Fruit fly (Drosophila melanogaster): Measurements from ENCODE around the gene png.

png gene

dm6 chrX:1321664-1322063, 35.7 kb downstream of the png start:
- no peak for TF ChIP-seq Atf3 (GFP tag; optimal IDR thresholded peaks at IDR 0.05)
- TF ChIP-seq MTF-1 (GFP tag; optimal IDR thresholded peaks at IDR 0.05; ENCODE audit: borderline replicate concordance) = no peak
- no peak for TF ChIP-seq fd3F (GFP tag; optimal IDR thresholded peaks at IDR 0.05)
- no peak for TF ChIP-seq CoRest (tag; optimal IDR thresholded peaks at IDR 0.05)
- peak; percentile 22 to 45 for TF ChIP-seq Trl (optimal IDR thresholded peaks at IDR 0.05)
- TF ChIP-seq Trl (GFP tag; optimal IDR thresholded peaks at IDR 0.05) = no peak
- TF ChIP-seq sisA (GFP tag; IDR thresholded peaks at IDR 0.05) = no peak
- TF ChIP-seq Bteb2 (GFP tag; optimal IDR thresholded peaks at IDR 0.05) = no peak
- no peak for TF ChIP-seq CG17612 (GFP tag; IDR thresholded peaks at IDR 0.05)
- TF ChIP-seq Rfx (GFP tag; IDR thresholded peaks at IDR 0.05) = no peak
- TF ChIP-seq bcd (GFP tag; optimal IDR thresholded peaks at IDR 0.05) = no peak
- no peak for TF ChIP-seq CG1529 (GFP tag; optimal IDR thresholded peaks at IDR 0.05)
- no peak for TF ChIP-seq Rx (GFP tag; IDR thresholded peaks at IDR 0.05)
- no peak for TF ChIP-seq CG4707 (GFP tag; optimal IDR thresholded peaks at IDR 0.05)
- no peak for TF ChIP-seq CG1647 (GFP tag; optimal IDR thresholded peaks at IDR 0.05)
- TF ChIP-seq CG17186 (GFP tag; optimal IDR thresholded peaks at IDR 0.05) = no peak
- TF ChIP-seq CG1832 (GFP tag; optimal IDR thresholded peaks at IDR 0.05) = peak; percentile 27
- TF ChIP-seq CG33213 (GFP tag; optimal IDR thresholded peaks at IDR 0.05) = no peak
- no peak for TF ChIP-seq ERR (GFP tag; optimal IDR thresholded peaks at IDR 0.05)
- no peak for TF ChIP-seq Ssrp (tag; optimal IDR thresholded peaks at IDR 0.05)
- 0 out of 2 replicates have a peak, but pooled peaks have one; percentile 19 for TF ChIP-seq MBD-R2 (GFP tag; IDR thresholded peaks at IDR 0.05)
- TF ChIP-seq Fer3 (tag; optimal IDR thresholded peaks at IDR 0.05) = no peak
- TF ChIP-seq onecut (GFP tag; IDR thresholded peaks at IDR 0.05) = peak; percentile 98
- TF ChIP-seq Dip2 (GFP tag; IDR thresholded peaks at IDR 0.05) = no peak
- TF ChIP-seq cg (GFP tag; optimal IDR thresholded peaks at IDR 0.05) = peak; percentile 43
- no peak for TF ChIP-seq CG4730 (GFP tag; IDR thresholded peaks at IDR 0.05)
- peak; percentile 69 for TF ChIP-seq CG4360 (GFP tag; IDR thresholded peaks at IDR 0.05)

DNA sequence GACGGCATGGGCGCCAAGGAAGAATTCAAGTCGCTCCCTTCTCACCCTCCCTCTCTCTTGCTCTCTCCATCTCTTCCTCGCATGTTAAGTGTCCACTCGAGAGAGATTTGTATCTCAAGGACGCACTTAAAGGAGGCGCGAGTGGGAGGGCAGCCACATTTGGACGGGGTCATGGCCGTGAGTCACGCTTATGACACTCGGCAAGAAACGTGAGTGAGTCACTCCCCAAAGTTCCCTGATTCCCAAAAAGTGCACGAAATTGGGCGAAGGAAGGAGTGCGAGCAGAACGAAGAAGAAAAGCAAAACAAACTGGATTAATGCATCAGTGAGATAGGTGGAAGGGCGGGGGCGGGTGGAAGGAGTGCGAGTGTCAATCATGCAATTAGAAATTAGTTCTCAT, 36.4 kb downstream of the png start:
- TF ChIP-seq Med (GFP tag) = peak; percentile 43
- TF ChIP-seq Poxn (GFP tag; IDR thresholded peaks at IDR 0.05) = no peak

- TF ChIP-seq CG10543 (GFP tag; optimal IDR thresholded peaks at IDR 0.05) (no peak), dmrt11E (tag; optimal IDR thresholded peaks at IDR 0.05) (no peak), croc (GFP tag; conservative IDR thresholded peaks at IDR 0.05) (no peak), Doc2 (GFP tag; IDR thresholded peaks at IDR 0.05) (no peak), CG1529 (GFP tag; optimal IDR thresholded peaks at IDR 0.05) (no peak), CG15696 (tag; optimal IDR thresholded peaks at IDR 0.05) (no peak), al (GFP tag; IDR thresholded peaks at IDR 0.05) (no peak), CG17328 (GFP tag; IDR thresholded peaks at IDR 0.05) (no peak), sens-2 (GFP tag; IDR thresholded peaks at IDR 0.05) (no peak)
Observed at dm6 chrX:1320144-1320981, 37.0 kb downstream of the png start.

- TF ChIP-seq CG12659 (GFP tag; optimal IDR thresholded peaks at IDR 0.05) (no peak), NK7.1 (GFP tag; optimal IDR thresholded peaks at IDR 0.05) (no peak), Awh (GFP tag; IDR thresholded peaks at IDR 0.05) (peak; percentile 62; the same call in 1 of the 2 replicates), grn (GFP tag; optimal IDR thresholded peaks at IDR 0.05) (no peak), CG11247 (GFP tag; IDR thresholded peaks at IDR 0.05) (no peak), Blimp-1 (GFP tag; optimal IDR thresholded peaks at IDR 0.05) (peak; percentile 94), vvl (GFP tag; IDR thresholded peaks at IDR 0.05) (peak; percentile 30; the same call in 1 of the 2 replicates), trh (GFP tag; optimal IDR thresholded peaks at IDR 0.05) (no peak), CTCF (GFP tag; optimal IDR thresholded peaks at IDR 0.05) (no peak), trem (tag; optimal IDR thresholded peaks at IDR 0.05) (no peak), oc (tag; optimal IDR thresholded peaks at IDR 0.05) (peak; percentile 40), prd (optimal IDR thresholded peaks at IDR 0.05) (no peak), prd (GFP tag; IDR thresholded peaks at IDR 0.05) (no peak)
Observed at dm6 chrX:1312510-1312909, 44.9 kb downstream of the png start.
